Fruit fly (Drosophila melanogaster) whole organism, pupa: ENCODE measurements around the gene CG13311.
A peak's percentile ranks its signal among the peaks of the same experiment; 100 is the strongest.

Source experiments
- CG10348 ChIP-seq: fragments of 200-800 bp; sonication (Bioruptor generic); IDR thresholded peaks from 2 replicates; pipeline ENCODE4 v1.3.6; 2022; ENCODE audit warnings: missing biosample characterization, missing genetic modification characterization
- CG12605 ChIP-seq: fragments of 200-800 bp; sonication (Bioruptor generic); IDR thresholded peaks from 2 replicates; pipeline ENCODE4 v1.3.6; 2022; ENCODE audit warnings: missing biosample characterization, missing genetic modification characterization
- CG13204 ChIP-seq: fragments of 200-800 bp; sonication (Bioruptor generic); optimal IDR thresholded peaks from 2 replicates; lab custom pipeline; 2018; ENCODE audit warnings: missing biosample characterization, mild to moderate bottlenecking, missing genetic modification characterization, moderate library complexity
- CG14655 ChIP-seq: fragments of 200-800 bp; sonication (Bioruptor generic); optimal IDR thresholded peaks from 3 replicates; lab custom pipeline; 2017; ENCODE audit warnings: mild to moderate bottlenecking, missing biosample characterization, missing genetic modification reagents, missing genetic modification characterization
- CG15710 ChIP-seq: fragments of 200-800 bp; sonication (Bioruptor generic); optimal IDR thresholded peaks from 2 replicates; lab custom pipeline; 2018; ENCODE audit warnings: missing biosample characterization, mild to moderate bottlenecking, missing genetic modification characterization, moderate library complexity
- CG17806 ChIP-seq: fragments of 200-800 bp; sonication (Bioruptor generic); optimal IDR thresholded peaks from 2 replicates; lab custom pipeline; 2018; ENCODE audit warnings: missing biosample characterization, mild to moderate bottlenecking, missing genetic modification characterization, moderate library complexity
- CG32121 ChIP-seq: fragments of 200-800 bp; sonication (Bioruptor generic); IDR thresholded peaks from 2 replicates; pipeline ENCODE4 v1.3.6; 2022; ENCODE audit warnings: missing biosample characterization, missing genetic modification characterization
- CG34367 ChIP-seq: fragments of 200-800 bp; sonication (Bioruptor generic); optimal IDR thresholded peaks from 2 replicates; lab custom pipeline; 2018; ENCODE audit warnings: missing biosample characterization, mild to moderate bottlenecking, missing genetic modification characterization
- CG4496 ChIP-seq: fragments of 200-800 bp; sonication (Bioruptor generic); IDR thresholded peaks from 3 replicates; pipeline ENCODE4 v1.3.6; 2022; ENCODE audit warnings: missing biosample characterization, missing genetic modification characterization
- CG8159 ChIP-seq: fragments of 200-800 bp; sonication (Bioruptor generic); optimal IDR thresholded peaks from 3 replicates; lab custom pipeline; 2018; ENCODE audit warnings: missing biosample characterization, mild to moderate bottlenecking, missing genetic modification characterization, moderate library complexity
- CG8301 ChIP-seq: fragments of 200-800 bp; sonication (Bioruptor generic); optimal IDR thresholded peaks from 2 replicates; lab custom pipeline; 2018; ENCODE audit warnings: missing biosample characterization, mild to moderate bottlenecking, missing genetic modification characterization
- CG9948 ChIP-seq: fragments of 200-800 bp; sonication (Bioruptor generic); optimal IDR thresholded peaks from 2 replicates; lab custom pipeline; 2018; ENCODE audit warnings: missing biosample characterization, mild to moderate bottlenecking, missing genetic modification characterization, moderate library complexity
- D1 ChIP-seq: fragments of 200-800 bp; sonication (Bioruptor generic); optimal IDR thresholded peaks from 2 replicates; lab custom pipeline; 2018; ENCODE audit warnings: missing biosample characterization, mild to moderate bottlenecking, missing genetic modification characterization, moderate library complexity
- EcR ChIP-seq: fragments of 200-800 bp; sonication (Bioruptor generic); optimal IDR thresholded peaks from 3 replicates; lab custom pipeline; 2019; ENCODE audit warnings: missing biosample characterization, missing genetic modification characterization, mild to moderate bottlenecking, moderate library complexity, missing genetic modification reagents
- Ets98B ChIP-seq: fragments of 200-800 bp; sonication (Bioruptor generic); IDR thresholded peaks from 2 replicates; pipeline ENCODE4 v1.3.6; 2022; ENCODE audit warnings: missing biosample characterization, missing genetic modification characterization
- Pif1A ChIP-seq: fragments of 200-800 bp; sonication (Bioruptor generic); optimal IDR thresholded peaks from 3 replicates; lab custom pipeline; 2016; ENCODE audit warnings: missing biosample characterization, missing genetic modification characterization
- Pif1B ChIP-seq: fragments of 200-800 bp; sonication (Bioruptor generic); optimal IDR thresholded peaks from 3 replicates; lab custom pipeline; 2016; ENCODE audit warnings: missing biosample characterization, missing genetic modification characterization
- Snoo ChIP-seq: fragments of 200-800 bp; sonication (Bioruptor generic); optimal IDR thresholded peaks from 3 replicates; lab custom pipeline; 2017; ENCODE audit warnings: missing biosample characterization, mild to moderate bottlenecking, missing genetic modification characterization, inconsistent platforms
- fd96Ca ChIP-seq: fragments of 200-800 bp; sonication (Bioruptor generic); IDR thresholded peaks from 3 replicates; pipeline ENCODE4 v1.3.6; 2022; ENCODE audit warnings: missing biosample characterization, missing genetic modification characterization
- gl ChIP-seq: fragments of 200-800 bp; sonication (Bioruptor generic); optimal IDR thresholded peaks from 2 replicates; lab custom pipeline; 2018; ENCODE audit warnings: missing biosample characterization, mild to moderate bottlenecking, missing genetic modification characterization
- rn ChIP-seq: fragments of 200-800 bp; sonication (Bioruptor generic); IDR thresholded peaks from 2 replicates; pipeline ENCODE4 v1.3.6; 2022; ENCODE audit warnings: missing biosample characterization, missing genetic modification characterization

Gene CG13311

DNA sequence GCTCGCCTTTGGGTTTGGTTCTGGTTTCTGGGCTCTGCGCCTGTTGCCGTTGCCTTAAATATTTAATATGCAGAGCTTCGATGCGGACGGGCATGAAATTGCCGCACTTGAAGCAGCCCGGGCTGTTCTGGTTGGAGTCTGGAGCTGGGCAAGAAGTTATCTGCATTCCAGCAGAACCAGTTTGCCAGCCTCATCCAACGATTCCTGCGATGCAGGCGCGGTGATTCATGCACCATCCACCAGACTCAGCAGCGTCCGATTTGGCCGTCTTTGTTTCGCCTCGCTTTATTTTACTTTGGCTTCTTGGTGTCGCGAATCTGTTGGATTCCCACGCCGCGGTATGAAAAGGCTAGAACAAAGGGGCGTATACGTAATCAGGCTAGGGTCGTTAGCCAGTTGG lies 17.5 kb upstream of the CG13311 start:
- TF ChIP-seq CG15710 (tag; lab: Kevin White, UChicago), result no peak
- TF ChIP-seq CG10348, result no peak
- peak; percentile 67 for TF ChIP-seq EcR
- no peak for TF ChIP-seq CG14655 (GFP tag; lab: Kevin White, UChicago)
- peak; percentile 38 for TF ChIP-seq CG13204 (GFP tag; lab: Kevin White, UChicago)
- TF ChIP-seq Snoo (tag; lab: Kevin White, UChicago), result peak; percentile 20
- TF ChIP-seq CG4496 (GFP tag; lab: Robert Waterston, UW), result no peak
- TF ChIP-seq gl, result peak; percentile 4
- TF ChIP-seq, all 21 proteins: peak for 4

DNA sequence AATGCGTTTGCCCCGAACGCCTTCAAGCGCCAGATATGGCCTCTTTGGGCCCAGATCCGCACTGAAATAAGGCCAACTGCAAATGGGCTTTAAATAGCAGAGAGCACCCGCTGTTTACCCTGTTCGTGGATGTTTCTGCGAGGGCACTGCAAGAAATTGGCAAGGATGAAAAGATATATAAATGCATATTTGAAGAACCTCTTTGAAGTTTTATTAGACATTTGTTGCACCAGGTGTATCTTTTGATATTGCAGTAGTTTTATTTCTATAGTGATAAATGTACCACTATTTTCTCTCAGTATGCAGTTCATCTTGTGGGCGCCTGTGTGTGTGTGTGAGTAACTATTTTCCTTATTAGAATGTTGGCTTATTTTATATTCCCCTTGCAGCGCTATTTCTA lies 11.5 kb upstream of the CG13311 start:
- TF ChIP-seq CG8159 (tag; lab: Kevin White, UChicago) (peak; percentile 48), fd96Ca (GFP tag; lab: Robert Waterston, UW) (peak; percentile 86), CG13204 (GFP tag; lab: Kevin White, UChicago) (peak; percentile 30), CG15710 (tag; lab: Kevin White, UChicago) (peak; percentile 48), CG4496 (GFP tag; lab: Robert Waterston, UW) (peak; percentile 90), CG34367 (tag; lab: Kevin White, UChicago) (no peak), Snoo (tag; lab: Kevin White, UChicago) (no peak), CG14655 (GFP tag; lab: Kevin White, UChicago) (peak; percentile 62), EcR (no peak), CG17806 (tag; lab: Kevin White, UChicago) (no peak), CG8301 (tag; lab: Kevin White, UChicago) (peak; percentile 62), gl (peak; percentile 18), Pif1B (GFP tag; lab: Kevin White, UChicago) (peak; percentile 33), rn (GFP tag; lab: Robert Waterston, UW) (peak; percentile 45; the same call in 1 of the 2 replicates), CG32121 (GFP tag; lab: Robert Waterston, UW) (peak; percentile 75), Ets98B (peak; percentile 80), CG9948 (tag; lab: Kevin White, UChicago) (peak; percentile 44), CG12605 (GFP tag; lab: Robert Waterston, UW) (peak; percentile 79), Pif1A (peak; percentile 70)

DNA sequence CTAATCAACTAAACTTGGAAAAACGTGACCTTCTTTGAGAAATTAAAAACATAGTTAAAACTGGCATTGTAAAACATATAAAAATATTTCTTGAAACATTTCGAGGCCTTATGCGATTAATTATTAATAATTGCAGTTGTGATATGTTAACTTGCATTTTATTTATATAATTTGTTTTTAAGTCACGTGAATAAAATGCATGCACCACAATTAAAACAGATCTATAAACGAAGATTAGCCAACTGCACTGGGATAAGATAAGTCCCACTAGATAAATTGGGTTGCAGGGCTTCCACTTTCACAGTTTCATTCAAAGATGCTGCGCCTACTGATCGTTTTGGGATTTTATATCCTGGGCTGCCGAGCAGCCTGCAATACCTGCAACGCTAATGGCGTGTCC lies 8.1 kb upstream of the CG13311 start, which contains the start of gene CG13309:
Gene CG13309, plus strand, starts transcription at position 301 of the 400 bp plus-strand sequence.
- TF ChIP-seq Ets98B (no peak), EcR (no peak), CG8301 (tag; lab: Kevin White, UChicago) (no peak), CG10348 (no peak)

DNA sequence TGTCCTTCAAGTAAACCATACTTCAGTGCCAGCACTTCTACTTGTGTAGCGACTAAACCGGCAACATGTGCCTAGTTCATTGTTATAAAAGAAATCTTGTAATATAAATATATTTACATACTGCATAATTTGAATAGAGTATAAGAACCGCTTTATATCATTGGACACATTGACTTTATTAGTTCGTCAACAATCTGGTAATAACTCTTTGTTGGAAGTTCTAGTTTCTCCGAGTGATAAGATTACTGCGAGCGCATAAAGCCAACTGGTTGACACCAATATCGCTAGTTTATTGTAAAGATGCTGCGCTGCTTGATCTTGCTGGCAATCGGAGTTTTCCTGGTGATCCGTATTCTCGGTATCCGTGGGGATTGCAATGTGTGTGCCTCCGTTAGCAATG lies 6.3 kb upstream of the CG13311 start, which contains the start of gene CG13308:
Gene CG13308, plus strand, starts transcription at position 301 of the 400 bp plus-strand sequence.
- no peak for TF ChIP-seq CG15710 (tag; lab: Kevin White, UChicago)
- no peak for TF ChIP-seq D1 (tag; lab: Kevin White, UChicago)
- no peak for TF ChIP-seq CG10348
- no peak for TF ChIP-seq Pif1B (GFP tag; lab: Kevin White, UChicago)
- no peak for TF ChIP-seq CG9948 (tag; lab: Kevin White, UChicago)
- no peak for TF ChIP-seq EcR
- no peak for TF ChIP-seq CG17806 (tag; lab: Kevin White, UChicago)
- no peak for TF ChIP-seq CG13204 (GFP tag; lab: Kevin White, UChicago)
- no peak for TF ChIP-seq Pif1A
- TF ChIP-seq Ets98B, result no peak
- TF ChIP-seq CG14655 (GFP tag; lab: Kevin White, UChicago), result no peak
- no peak for TF ChIP-seq Snoo (tag; lab: Kevin White, UChicago)
- no peak for TF ChIP-seq gl

DNA sequence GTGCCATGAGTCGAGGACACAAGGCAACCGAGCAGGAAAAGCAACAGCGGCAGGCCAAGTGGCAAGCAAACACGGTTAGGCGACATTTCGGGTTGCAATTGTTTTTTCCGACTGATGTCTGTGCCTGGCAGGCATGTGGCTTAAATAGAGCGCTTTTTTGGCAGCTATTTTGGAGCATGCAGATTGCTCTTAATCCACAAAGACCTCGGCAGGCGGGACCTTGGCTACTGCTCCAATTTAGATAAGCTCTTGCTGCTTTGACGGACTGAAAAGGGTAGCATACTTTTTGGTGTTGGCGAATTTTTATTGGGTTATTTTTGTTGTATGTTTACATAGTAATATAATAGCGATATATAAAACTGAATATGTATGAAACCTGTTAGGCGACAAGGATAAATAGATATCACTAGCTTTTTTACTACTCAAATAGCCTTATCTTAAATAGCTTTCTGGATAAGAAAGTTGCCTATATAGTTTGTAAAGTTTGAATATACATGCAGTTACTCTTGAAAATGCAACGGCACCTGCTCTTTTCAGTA lies 5.2 kb upstream of the CG13311 start, which contains the start of the genes CG13312 and CG32024:
Gene CG13312, minus strand, starts transcription at position 101 of the 539 bp plus-strand sequence.
Gene CG32024, plus strand, starts transcription at position 489 of the 539 bp plus-strand sequence.
- TF ChIP-seq CG14655 (GFP tag; lab: Kevin White, UChicago), result no peak
- no peak for TF ChIP-seq D1 (tag; lab: Kevin White, UChicago)
- no peak for TF ChIP-seq Pif1B (GFP tag; lab: Kevin White, UChicago)
- TF ChIP-seq CG12605 (GFP tag; lab: Robert Waterston, UW), result no peak
- TF ChIP-seq Snoo (tag; lab: Kevin White, UChicago), result no peak
- TF ChIP-seq CG10348, result no peak
- no peak for TF ChIP-seq CG17806 (tag; lab: Kevin White, UChicago)
- no peak for TF ChIP-seq CG8301 (tag; lab: Kevin White, UChicago)
- no peak for TF ChIP-seq CG13204 (GFP tag; lab: Kevin White, UChicago)
- no peak for TF ChIP-seq CG34367 (tag; lab: Kevin White, UChicago)
- no peak for TF ChIP-seq Ets98B
- TF ChIP-seq CG8159 (tag; lab: Kevin White, UChicago), result no peak
- TF ChIP-seq EcR, result no peak
- TF ChIP-seq Pif1A, result no peak
- no peak for TF ChIP-seq rn (GFP tag; lab: Robert Waterston, UW)

DNA sequence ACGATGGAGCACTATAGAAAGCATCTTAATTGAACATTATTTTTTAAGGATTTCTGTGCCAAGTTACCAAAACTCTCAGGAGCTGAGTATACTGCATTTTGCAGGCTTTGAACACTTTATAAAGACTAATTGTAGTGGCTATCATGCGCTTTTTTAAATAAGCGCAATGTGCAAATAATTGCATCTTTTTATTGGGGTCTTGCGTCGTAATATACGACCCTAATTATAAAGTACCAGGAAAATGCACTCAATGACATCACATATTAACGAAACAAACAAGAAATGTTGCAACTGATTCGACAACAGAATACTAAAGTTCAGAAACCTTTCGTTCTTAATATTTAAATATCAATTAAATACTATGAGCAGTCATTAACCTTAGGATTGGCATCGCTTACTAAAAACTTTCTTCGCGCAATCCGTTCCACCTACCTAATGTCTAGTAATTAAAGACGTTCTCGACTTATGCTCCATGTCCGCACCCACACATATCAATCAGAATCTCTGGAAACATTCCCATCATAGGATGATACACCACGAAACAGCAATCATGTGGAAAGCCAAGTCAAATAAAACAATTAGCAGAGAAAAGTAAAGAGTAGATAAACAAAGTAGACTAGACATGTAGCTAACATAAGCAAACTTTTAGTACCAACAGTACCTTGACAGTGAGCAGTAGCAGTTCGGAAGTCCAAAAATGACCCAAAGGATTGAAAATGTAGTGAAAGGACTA lies 2.3 kb upstream of the CG13311 start, which contains the start of the genes CG32023 and CG34427:
Gene CG32023, minus strand, starts transcription at position 101 of the 733 bp plus-strand sequence.
Gene CG34427, plus strand, starts transcription at position 683 of the 733 bp plus-strand sequence.
- TF ChIP-seq CG14655 (GFP tag; lab: Kevin White, UChicago) (no peak), Pif1A (no peak), CG15710 (tag; lab: Kevin White, UChicago) (no peak), CG32121 (GFP tag; lab: Robert Waterston, UW) (no peak), Ets98B (no peak), Snoo (tag; lab: Kevin White, UChicago) (no peak), EcR (no peak), D1 (tag; lab: Kevin White, UChicago) (no peak), gl (no peak), Pif1B (GFP tag; lab: Kevin White, UChicago) (no peak), CG8301 (tag; lab: Kevin White, UChicago) (no peak), fd96Ca (GFP tag; lab: Robert Waterston, UW) (no peak), CG8159 (tag; lab: Kevin White, UChicago) (no peak), CG34367 (tag; lab: Kevin White, UChicago) (no peak), CG10348 (no peak), CG13204 (GFP tag; lab: Kevin White, UChicago) (no peak), CG17806 (tag; lab: Kevin White, UChicago) (no peak), CG4496 (GFP tag; lab: Robert Waterston, UW) (no peak), CG9948 (tag; lab: Kevin White, UChicago) (no peak)
- TF ChIP-seq, all 21 proteins: peak for 0
